Fruit fly (Drosophila melanogaster): ENCODE results near the gene hiro.

- no peak for TF ChIP-seq psq (optimal IDR thresholded peaks at IDR 0.05)
- no peak for TF ChIP-seq ttk (optimal IDR thresholded peaks at IDR 0.05)
- TF ChIP-seq Sin3A (optimal IDR thresholded peaks at IDR 0.05): no peak
These were observed 24.2 kb upstream of the hiro start, which contains the start of gene CG13896 for dm6 chr3L:711839-712553.
